Fruit fly (Drosophila melanogaster): ENCODE results near the gene CG5961.

CG5961 gene

DNA sequence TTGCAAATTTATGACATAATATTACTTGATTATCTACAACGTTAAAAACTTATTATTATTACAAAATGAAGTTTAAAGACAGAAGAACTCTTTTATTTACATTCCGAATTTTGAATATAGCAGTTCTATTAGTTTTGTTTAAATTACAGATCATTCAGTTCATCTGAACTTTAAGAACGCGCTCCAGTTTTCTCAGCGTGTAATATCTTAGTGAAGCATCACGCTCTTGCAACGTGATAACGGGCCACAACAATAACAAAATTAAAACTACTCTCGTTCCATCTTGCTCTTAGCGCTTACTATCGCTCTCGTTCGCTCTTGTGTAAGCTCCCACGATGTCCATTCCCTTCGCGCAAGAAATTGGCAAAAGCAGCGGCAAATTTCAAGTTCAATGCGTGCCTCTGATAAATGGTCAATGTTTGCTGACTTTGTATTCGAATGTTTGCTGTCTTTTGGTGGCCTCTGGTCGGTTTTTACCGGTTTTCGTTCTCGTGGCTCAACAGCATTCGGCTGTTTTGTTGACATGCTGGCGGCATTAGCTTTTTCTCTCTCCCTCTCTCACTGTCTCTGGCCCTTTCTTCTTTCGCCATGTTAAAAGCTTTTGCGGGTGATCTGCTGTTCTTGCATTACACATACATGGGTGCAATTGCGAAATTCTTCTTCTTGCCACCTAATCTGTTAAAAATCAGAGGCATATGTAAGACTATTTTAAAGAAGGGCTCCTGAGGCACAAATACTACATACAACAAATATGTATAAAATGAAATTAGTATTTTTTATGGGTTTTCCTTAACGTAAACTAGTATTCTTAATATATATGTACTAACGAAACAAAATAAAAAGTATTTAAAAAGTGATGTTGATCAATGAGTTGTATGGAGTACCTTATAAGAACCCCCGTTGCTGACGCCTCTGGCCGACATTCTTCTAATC, 17.2 kb downstream of the CG5961 start (continued):
- peak; percentile 15 to 76 for TF ChIP-seq Trl (optimal IDR thresholded peaks at IDR 0.05)
- no peak for TF ChIP-seq Trl (GFP tag; optimal IDR thresholded peaks at IDR 0.05)
- no peak for TF ChIP-seq NC2β (GFP tag; optimal IDR thresholded peaks at IDR 0.05)
- peak; percentile 55 for TF ChIP-seq Drgx (GFP tag; IDR thresholded peaks at IDR 0.05)
- TF ChIP-seq Hand (GFP tag; optimal IDR thresholded peaks at IDR 0.05), result peak; percentile 4
- no peak for TF ChIP-seq CG7745 (tag; optimal IDR thresholded peaks at IDR 0.05)
- TF ChIP-seq CG2129 (GFP tag; IDR thresholded peaks at IDR 0.05; ENCODE audit: partially characterized antibody), result no peak
- TF ChIP-seq CG17829 (tag; optimal IDR thresholded peaks at IDR 0.05), result peak; percentile 2
- peak; percentile 79 for TF ChIP-seq sens (GFP tag)
- TF ChIP-seq pros (GFP tag; optimal IDR thresholded peaks at IDR 0.05), result no peak
- peak; percentile 58 for TF ChIP-seq CoRest (tag; optimal IDR thresholded peaks at IDR 0.05)
- TF ChIP-seq prd (optimal IDR thresholded peaks at IDR 0.05), result no peak
- peak; percentile 16; the same call in 1 of the 3 replicates for TF ChIP-seq prd (GFP tag; IDR thresholded peaks at IDR 0.05)
- TF ChIP-seq D (optimal IDR thresholded peaks at IDR 0.05), result no peak
- no peak for TF ChIP-seq D (GFP tag; optimal IDR thresholded peaks at IDR 0.05)
- no peak for TF ChIP-seq dpn (GFP tag; optimal IDR thresholded peaks at IDR 0.05)
- no peak for TF ChIP-seq gfzf (GFP tag; optimal IDR thresholded peaks at IDR 0.05)
- TF ChIP-seq lola (GFP tag; optimal IDR thresholded peaks at IDR 0.05), result no peak
- no peak for TF ChIP-seq CG3407 (GFP tag; optimal IDR thresholded peaks at IDR 0.05)
- peak; percentile 71 for TF ChIP-seq CG15269 (tag; optimal IDR thresholded peaks at IDR 0.05)
- no peak for TF ChIP-seq hkb (optimal IDR thresholded peaks at IDR 0.05)
- TF ChIP-seq hkb (GFP tag; IDR thresholded peaks at IDR 0.05), result no peak
- TF ChIP-seq CG6683 (GFP tag; optimal IDR thresholded peaks at IDR 0.05), result no peak
- TF ChIP-seq CG31441 (GFP tag; IDR thresholded peaks at IDR 0.05), result peak; percentile 24; the same call in 1 of the 2 replicates
- no peak for TF ChIP-seq pnt (GFP tag; optimal IDR thresholded peaks at IDR 0.05)
- TF ChIP-seq CG13775 (GFP tag; optimal IDR thresholded peaks at IDR 0.05), result peak; percentile 24
- TF ChIP-seq Gsc (GFP tag; IDR thresholded peaks at IDR 0.05), result no peak
- peak; percentile 13 for TF ChIP-seq bcd (GFP tag; optimal IDR thresholded peaks at IDR 0.05)
- no peak for TF ChIP-seq pho (GFP tag; optimal IDR thresholded peaks at IDR 0.05)
- TF ChIP-seq zfh2 (GFP tag; optimal IDR thresholded peaks at IDR 0.05), result peak; percentile 21
- peak; percentile 24; the same call in 1 of the 3 replicates for TF ChIP-seq Dbx (GFP tag; IDR thresholded peaks at IDR 0.05)
- TF ChIP-seq insv (GFP tag; optimal IDR thresholded peaks at IDR 0.05), result no peak
- TF ChIP-seq Hr51 (GFP tag; optimal IDR thresholded peaks at IDR 0.05), result peak in 1 of 2 experiments; percentile 63
- TF ChIP-seq rib (GFP tag; IDR thresholded peaks at IDR 0.05), result 0 out of 2 replicates have a peak, but pooled peaks have one; percentile 42
- TF ChIP-seq CG7556 (GFP tag; optimal IDR thresholded peaks at IDR 0.05), result peak; percentile 37
- TF ChIP-seq Ptx1 (GFP tag; IDR thresholded peaks at IDR 0.05), result peak; percentile 29; the same call in 1 of the 2 replicates
- no peak for TF ChIP-seq CG8281 (tag; optimal IDR thresholded peaks at IDR 0.05)
- no peak for TF ChIP-seq her (GFP tag; optimal IDR thresholded peaks at IDR 0.05)
- TF ChIP-seq pzg (GFP tag; optimal IDR thresholded peaks at IDR 0.05), result no peak
- TF ChIP-seq CG4360 (GFP tag; IDR thresholded peaks at IDR 0.05), result no peak
- no peak for TF ChIP-seq vvl (GFP tag; IDR thresholded peaks at IDR 0.05)
- peak; percentile 8; the same call in 1 of the 2 replicates for TF ChIP-seq E2f2 (GFP tag; IDR thresholded peaks at IDR 0.05)
- no peak for TF ChIP-seq Lim3 (GFP tag; IDR thresholded peaks at IDR 0.05)
- peak; percentile 39 for TF ChIP-seq dmrt99B (tag; optimal IDR thresholded peaks at IDR 0.05)
- peak; percentile 44 for TF ChIP-seq CG9727 (GFP tag; optimal IDR thresholded peaks at IDR 0.05)
- peak; percentile 51; the same call in 1 of the 2 replicates for TF ChIP-seq slbo (GFP tag; IDR thresholded peaks at IDR 0.05)
- no peak for TF ChIP-seq CG17568 (GFP tag; optimal IDR thresholded peaks at IDR 0.05)
- no peak for TF ChIP-seq unc-4 (GFP tag; IDR thresholded peaks at IDR 0.05; ENCODE audit: partially characterized antibody)
- peak in 1 of 2 experiments; percentile 21 for TF ChIP-seq Hr78 (GFP tag; optimal IDR thresholded peaks at IDR 0.05)
